Worm (Caenorhabditis elegans): Measurements from ENCODE around the gene eral-1.

DNA sequence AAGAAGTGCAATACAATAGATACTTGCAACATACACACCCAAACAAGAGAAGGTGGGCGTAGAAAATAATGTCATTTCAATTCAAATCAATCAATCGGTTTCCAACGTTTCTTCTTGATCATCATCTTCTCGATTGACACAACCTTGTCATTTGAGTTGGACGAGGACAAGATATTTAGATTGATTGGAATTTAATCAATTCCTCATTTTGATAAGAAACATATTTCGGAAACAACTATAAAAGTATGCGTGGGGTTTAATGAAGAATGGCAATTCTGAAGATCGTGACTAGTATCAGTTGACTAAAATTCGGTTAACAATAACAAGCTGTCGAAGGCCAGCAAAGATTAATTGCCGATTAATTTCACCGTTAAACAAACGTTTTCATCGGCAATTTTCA, 31.0 kb upstream of the eral-1 start:
- TF ChIP-seq nhr-11 (tag; optimal IDR thresholded peaks at IDR 0.05) (no peak), nfya-1 (tag; optimal IDR thresholded peaks at IDR 0.05) (no peak), C38D4.7 (GFP tag; optimal IDR thresholded peaks at IDR 0.05) (no peak), ceh-14 (tag; optimal IDR thresholded peaks at IDR 0.05) (no peak), hlh-6 (tag; optimal IDR thresholded peaks at IDR 0.05) (no peak), hlh-8 (tag; optimal IDR thresholded peaks at IDR 0.05) (no peak), ceh-24 (tag; optimal IDR thresholded peaks at IDR 0.05) (no peak)

Data from whole organism, late embryonic.